Worm (Caenorhabditis elegans) whole organism, L4 larva: ENCODE measurements around the gene wrm-1.

Experiments
- D1046.2 ChIP-seq: fragments of 200-800 bp; sonication (Bioruptor generic); IDR thresholded peaks from 2 replicates; pipeline ENCODE4 v1.3.6; 2022; ENCODE audit warnings: missing genetic modification characterization, missing compliant biosample characterization
- F26F4.8 ChIP-seq: fragments of 200-800 bp; sonication (Bioruptor generic); conservative IDR thresholded peaks from 2 replicates; pipeline ENCODE4 v1.3.6; 2022; ENCODE audit warnings: missing genetic modification characterization, missing compliant biosample characterization
- F44E2.7 ChIP-seq: fragments of 200-800 bp; sonication (Bioruptor generic); IDR thresholded peaks from 2 replicates; pipeline ENCODE4 v2.1.2; 2022; ENCODE audit warnings: missing genetic modification characterization, missing compliant biosample characterization
- F49E8.2 ChIP-seq: sonication (generic microtip); optimal IDR thresholded peaks from 2 replicates; lab custom pipeline; 2016; ENCODE audit warnings: missing compliant biosample characterization, mild to moderate bottlenecking, missing genetic modification characterization, borderline replicate concordance
- T26A8.4 ChIP-seq: fragments of 200-800 bp; sonication (Bioruptor generic); IDR thresholded peaks from 2 replicates; pipeline ENCODE4 v1.3.6; 2022; ENCODE audit warnings: missing genetic modification characterization, missing compliant biosample characterization
- Y48G9A.11 ChIP-seq: fragments of 200-800 bp; sonication (Bioruptor generic); IDR thresholded peaks from 2 replicates; pipeline ENCODE4 v1.3.6; 2022; ENCODE audit warnings: missing genetic modification reagents, missing genetic modification characterization, missing compliant biosample characterization
- Y5F2A.4 ChIP-seq: fragments of 200-800 bp; sonication (Bioruptor generic); optimal IDR thresholded peaks from 2 replicates; lab custom pipeline; 2018; ENCODE audit warnings: mild to moderate bottlenecking, missing genetic modification characterization, missing compliant biosample characterization
- ZK337.2 ChIP-seq: fragments of 200-800 bp; sonication (Bioruptor generic); IDR thresholded peaks from 2 replicates; pipeline ENCODE4 v1.3.6; 2022; ENCODE audit warnings: missing genetic modification reagents, missing genetic modification characterization, missing compliant biosample characterization
- arid-1 ChIP-seq: fragments of 200-800 bp; sonication (Bioruptor generic); conservative IDR thresholded peaks from 2 replicates; pipeline ENCODE4 v1.3.6; 2022; ENCODE audit warnings: missing genetic modification reagents, missing genetic modification characterization, missing compliant biosample characterization
- attf-4 ChIP-seq: sonication (generic microtip); optimal IDR thresholded peaks from 3 replicates; lab custom pipeline; 2017; ENCODE audit warnings: missing biosample characterization, missing genetic modification characterization
- ceh-44 ChIP-seq: fragments of 200-800 bp; sonication (Bioruptor generic); IDR thresholded peaks from 2 replicates; pipeline ENCODE4 v1.3.6; 2022; ENCODE audit warnings: missing genetic modification reagents, missing genetic modification characterization, missing compliant biosample characterization
- ctbp-1 ChIP-seq: fragments of 200-800 bp; sonication (Bioruptor generic); IDR thresholded peaks from 2 replicates; pipeline ENCODE4 v1.3.6; 2022; ENCODE audit warnings: missing genetic modification reagents, missing genetic modification characterization, missing compliant biosample characterization
- daf-12 ChIP-seq: fragments of 150-350 bp; optimal IDR thresholded peaks from 2 replicates; lab custom pipeline; 2014; ENCODE audit warnings: missing biosample characterization, missing genetic modification reagents, missing genetic modification characterization
- daf-16 ChIP-seq, 3 experiments: sonication (generic microtip); optimal IDR thresholded peaks; 2 replicates each; lab custom pipeline; 2016 to 2017; ENCODE audit warnings: missing genetic modification characterization in 3 of 3, missing genetic modification reagents in 3 of 3, mild to moderate bottlenecking in 2 of 3, missing compliant biosample characterization in 2 of 3, missing biosample characterization in 1 of 3, moderate library complexity in 1 of 3
- daf-19 ChIP-seq: fragments of 200-800 bp; sonication (Bioruptor generic); conservative IDR thresholded peaks from 2 replicates; pipeline ENCODE4 v1.3.6; 2022; ENCODE audit warnings: missing genetic modification characterization, missing compliant biosample characterization
- dmd-8 ChIP-seq: fragments of 200-800 bp; sonication (Bioruptor generic); IDR thresholded peaks from 2 replicates; pipeline ENCODE4 v1.3.6; 2022; ENCODE audit warnings: missing genetic modification characterization, missing compliant biosample characterization
- dmd-9 ChIP-seq: fragments of 200-800 bp; sonication (Bioruptor generic); IDR thresholded peaks from 2 replicates; pipeline ENCODE4 v1.3.6; 2022; ENCODE audit warnings: missing genetic modification reagents, missing genetic modification characterization, missing compliant biosample characterization
- dpl-1 ChIP-seq: fragments of 150-350 bp; optimal IDR thresholded peaks from 2 replicates; lab custom pipeline; 2014; ENCODE audit warnings: missing biosample characterization, missing genetic modification reagents, missing genetic modification characterization
- egl-43 ChIP-seq: fragments of 200-800 bp; sonication (Bioruptor generic); IDR thresholded peaks from 2 replicates; pipeline ENCODE4 v1.3.6; 2022; ENCODE audit warnings: missing genetic modification reagents, missing genetic modification characterization, missing compliant biosample characterization
- fos-1 ChIP-seq: fragments of 150-350 bp; optimal IDR thresholded peaks from 2 replicates; lab custom pipeline; 2014; ENCODE audit warnings: missing biosample characterization, missing genetic modification characterization
- hif-1 ChIP-seq, 2 experiments: sonication (generic microtip); optimal IDR thresholded peaks; 2 replicates each; lab custom pipeline; 2016 to 2017; ENCODE audit warnings: missing compliant biosample characterization in 2 of 2, missing genetic modification characterization in 2 of 2, missing genetic modification reagents in 2 of 2, missing genotype in 2 of 2, mild to moderate bottlenecking in 1 of 2
- hmg-1.1 ChIP-seq: fragments of 200-800 bp; sonication (Bioruptor generic); IDR thresholded peaks from 2 replicates; pipeline ENCODE4 v1.3.6; 2022; ENCODE audit warnings: missing genetic modification reagents, missing genetic modification characterization, missing compliant biosample characterization
- lim-7 ChIP-seq: fragments of 200-800 bp; sonication (Bioruptor generic); IDR thresholded peaks from 2 replicates; pipeline ENCODE4 v1.3.6; 2022; ENCODE audit warnings: missing genetic modification characterization, missing compliant biosample characterization
- lin-1 ChIP-seq: fragments of 200-800 bp; sonication (Bioruptor generic); IDR thresholded peaks from 2 replicates; pipeline ENCODE4 v1.3.6; 2022; ENCODE audit warnings: missing genetic modification reagents, missing genetic modification characterization, missing compliant biosample characterization
- lin-38 ChIP-seq: fragments of 200-800 bp; sonication (Bioruptor generic); IDR thresholded peaks from 2 replicates; pipeline ENCODE4 v1.3.6; 2022; ENCODE audit warnings: missing genetic modification reagents, missing genetic modification characterization, missing compliant biosample characterization
- lir-3 ChIP-seq: sonication (generic microtip); optimal IDR thresholded peaks from 2 replicates; lab custom pipeline; 2016; ENCODE audit warnings: mild to moderate bottlenecking, missing genetic modification characterization, missing compliant biosample characterization
- lsy-2 ChIP-seq, 2 experiments: fragments of 150-350 bp in 1 of 2; sonication (generic microtip) in 1 of 2; optimal IDR thresholded peaks; 2 replicates each; lab custom pipeline; 2014 to 2017; ENCODE audit warnings: missing biosample characterization in 2 of 2, missing genetic modification characterization in 2 of 2
- madf-5 ChIP-seq, 2 experiments: fragments of 200-800 bp; sonication (Bioruptor generic); IDR thresholded peaks; 2 replicates each; pipeline ENCODE4 v1.3.6; 2022; ENCODE audit warnings: missing compliant biosample characterization in 2 of 2, missing genetic modification characterization in 2 of 2
- madf-9 ChIP-seq: fragments of 200-800 bp; sonication (Bioruptor generic); conservative IDR thresholded peaks from 2 replicates; pipeline ENCODE4 v1.3.6; 2022; ENCODE audit warnings: missing genetic modification reagents, missing genetic modification characterization, missing compliant biosample characterization
- mep-1 ChIP-seq: fragments of 150-350 bp; sonication (generic microtip); optimal IDR thresholded peaks from 3 replicates; lab custom pipeline; 2014; ENCODE audit warnings: missing biosample characterization, missing genetic modification characterization
- nhr-11 ChIP-seq: fragments of 150-350 bp; optimal IDR thresholded peaks from 2 replicates; lab custom pipeline; 2014; ENCODE audit warnings: missing biosample characterization, missing genetic modification characterization
- nhr-25 ChIP-seq: sonication (generic microtip); optimal IDR thresholded peaks from 2 replicates; lab custom pipeline; 2017; ENCODE audit warnings: missing genetic modification characterization, mild to moderate bottlenecking, missing compliant biosample characterization, antibody characterized with exemption, moderate library complexity, borderline replicate concordance; ENCODE audit not compliant: insufficient read depth
- nhr-41 ChIP-seq: fragments of 200-800 bp; sonication (Bioruptor generic); IDR thresholded peaks from 2 replicates; pipeline ENCODE4 v1.3.6; 2022; ENCODE audit warnings: missing genetic modification reagents, missing genetic modification characterization, missing compliant biosample characterization
- php-3 ChIP-seq: fragments of 200-800 bp; sonication (Bioruptor generic); IDR thresholded peaks from 2 replicates; pipeline ENCODE4 v1.3.6; 2022; ENCODE audit warnings: missing genetic modification reagents, missing genetic modification characterization, missing compliant biosample characterization
- pqm-1 ChIP-seq: sonication (generic microtip); optimal IDR thresholded peaks from 2 replicates; lab custom pipeline; 2017; ENCODE audit warnings: missing biosample characterization, missing genetic modification characterization
- rbr-2 ChIP-seq: sonication (generic microtip); optimal IDR thresholded peaks from 2 replicates; lab custom pipeline; 2016; ENCODE audit warnings: missing genotype, missing genetic modification characterization, missing compliant biosample characterization
- saeg-2 ChIP-seq: fragments of 200-800 bp; sonication (Bioruptor generic); IDR thresholded peaks from 2 replicates; pipeline ENCODE4 v1.3.6; 2022; ENCODE audit warnings: missing genetic modification reagents, missing genetic modification characterization, missing compliant biosample characterization
- set-16 ChIP-seq: fragments of 200-800 bp; sonication (Bioruptor generic); IDR thresholded peaks from 2 replicates; pipeline ENCODE4 v1.3.6; 2022; ENCODE audit warnings: missing genetic modification reagents, missing genetic modification characterization, missing compliant biosample characterization
- skn-1 ChIP-seq: fragments of 150-350 bp; optimal IDR thresholded peaks from 2 replicates; lab custom pipeline; 2014; ENCODE audit warnings: missing biosample characterization, missing genetic modification characterization
- snpc-4 ChIP-seq: fragments of 150-350 bp; optimal IDR thresholded peaks from 2 replicates; lab custom pipeline; 2014; ENCODE audit warnings: missing biosample characterization, missing genetic modification characterization
- spr-1 ChIP-seq: sonication (generic microtip); optimal IDR thresholded peaks from 2 replicates; lab custom pipeline; 2016; ENCODE audit warnings: mild to moderate bottlenecking, missing genetic modification characterization, missing compliant biosample characterization
- spr-3 ChIP-seq: fragments of 200-800 bp; sonication (Bioruptor generic); optimal IDR thresholded peaks from 2 replicates; lab custom pipeline; 2018; ENCODE audit warnings: mild to moderate bottlenecking, missing genetic modification characterization, missing compliant biosample characterization
- tag-97 ChIP-seq: fragments of 200-800 bp; sonication (Bioruptor generic); IDR thresholded peaks from 2 replicates; pipeline ENCODE4 v1.3.6; 2022; ENCODE audit warnings: missing genetic modification characterization, missing compliant biosample characterization
- unc-130 ChIP-seq: sonication (generic microtip); optimal IDR thresholded peaks from 2 replicates; lab custom pipeline; 2016; ENCODE audit warnings: missing genetic modification reagents, missing genetic modification characterization, missing compliant biosample characterization
- zag-1 ChIP-seq: fragments of 150-350 bp; optimal IDR thresholded peaks from 2 replicates; lab custom pipeline; 2014; ENCODE audit warnings: missing biosample characterization, missing genetic modification characterization

The wrm-1 gene

ce11 chrIII:5761886-5762285 lies 39.2 kb downstream of the wrm-1 start (continued):
- TF ChIP-seq rbr-2 (no peak), snpc-4 (tag; lab: Kevin White, UChicago) (no peak), dmd-8 (GFP tag; lab: Robert Waterston, UW) (0 out of 2 replicates have a peak, but pooled peaks have one; percentile 65), daf-19 (GFP tag; lab: Robert Waterston, UW) (0 out of 2 replicates have a peak, but pooled peaks have one; percentile 8), unc-130 (peak; percentile 50), egl-43 (GFP tag; lab: Robert Waterston, UW) (peak; percentile 88)

ce11 chrIII:5763988-5764387 lies 41.3 kb downstream of the wrm-1 start:
- no peak for TF ChIP-seq madf-9 (GFP tag; lab: Robert Waterston, UW)
- TF ChIP-seq daf-12 (tag; lab: Kevin White, UChicago), result no peak
- TF ChIP-seq unc-130, result no peak
- TF ChIP-seq madf-5 (GFP tag; IDR thresholded peaks at IDR 0.05; lab: Robert Waterston, UW), result no peak
- TF ChIP-seq Y48G9A.11 (GFP tag; lab: Robert Waterston, UW), result no peak
- no peak for TF ChIP-seq daf-16 (GFP tag; optimal IDR thresholded peaks at IDR 0.05; lab: Kevin White, UChicago)
- no peak for TF ChIP-seq daf-16 (tag; optimal IDR thresholded peaks at IDR 0.05; lab: Kevin White, UChicago)

ce11 chrIII:5769726-5770235 lies 47.1 kb downstream of the wrm-1 start, which contains the start of gene cutl-23:
Gene cutl-23 (plus strand): TSS chrIII:5770185.
- no peak for TF ChIP-seq zag-1 (tag; lab: Kevin White, UChicago)
- TF ChIP-seq dpl-1 (GFP tag; lab: Kevin White, UChicago), result no peak
- peak; percentile 86 for TF ChIP-seq lim-7 (GFP tag; lab: Robert Waterston, UW)
- peak; percentile 61; the same call in 1 of the 2 replicates for TF ChIP-seq ceh-44 (GFP tag; lab: Robert Waterston, UW)
- TF ChIP-seq lin-1 (GFP tag; lab: Robert Waterston, UW), result 0 out of 2 replicates have a peak, but pooled peaks have one; percentile 29
- TF ChIP-seq lin-38 (GFP tag; lab: Robert Waterston, UW), result no peak
- peak; percentile 59; the same call in 1 of the 2 replicates for TF ChIP-seq F44E2.7 (GFP tag; lab: Robert Waterston, UW)
- TF ChIP-seq lir-3 (tag; lab: Kevin White, UChicago), result peak; percentile 69
- TF ChIP-seq nhr-25, result no peak
- TF ChIP-seq ZK337.2, result no peak
- TF ChIP-seq pqm-1 (tag; lab: Kevin White, UChicago), result no peak
- TF ChIP-seq ctbp-1, result peak; percentile 72
- no peak for TF ChIP-seq attf-4
- no peak for TF ChIP-seq tag-97
- no peak for TF ChIP-seq skn-1
- TF ChIP-seq T26A8.4, result peak; percentile 60; the same call in 1 of the 2 replicates
- TF ChIP-seq nhr-11 (tag; lab: Kevin White, UChicago), result no peak
- TF ChIP-seq hmg-1.1, result peak; percentile 49; the same call in 1 of the 2 replicates
- peak; percentile 50 for TF ChIP-seq rbr-2
- TF ChIP-seq dmd-8 (GFP tag; lab: Robert Waterston, UW), result peak; percentile 81
- peak; percentile 51 for TF ChIP-seq unc-130
- no peak for TF ChIP-seq snpc-4 (tag; lab: Kevin White, UChicago)
- TF ChIP-seq set-16, result no peak
- no peak for TF ChIP-seq spr-3 (GFP tag; lab: Kevin White, UChicago)
- peak; percentile 61; the same call in 1 of the 2 replicates for TF ChIP-seq arid-1 (GFP tag; lab: Robert Waterston, UW)
- 0 out of 2 replicates have a peak, but pooled peaks have one; percentile 41 for TF ChIP-seq dmd-9 (GFP tag; lab: Robert Waterston, UW)
- no peak for TF ChIP-seq saeg-2 (GFP tag; lab: Robert Waterston, UW)
- no peak for TF ChIP-seq mep-1 (tag; lab: Kevin White, UChicago)
- TF ChIP-seq php-3 (GFP tag; lab: Robert Waterston, UW), result no peak
- TF ChIP-seq D1046.2 (GFP tag; lab: Robert Waterston, UW), result peak; percentile 71; the same call in 1 of the 2 replicates
- peak; percentile 80; the same call in 1 of the 2 replicates for TF ChIP-seq F26F4.8 (GFP tag; lab: Robert Waterston, UW)
- TF ChIP-seq lsy-2 (tag; optimal IDR thresholded peaks at IDR 0.05; lab: Kevin White, UChicago), result no peak
- no peak for TF ChIP-seq fos-1 (tag; lab: Kevin White, UChicago)
- peak in 1 of 2 experiments; percentile 10 for TF ChIP-seq hif-1 (tag; optimal IDR thresholded peaks at IDR 0.05; lab: Kevin White, UChicago)
- no peak for TF ChIP-seq F49E8.2 (tag; lab: Kevin White, UChicago)
- TF ChIP-seq Y5F2A.4 (GFP tag; lab: Kevin White, UChicago), result peak; percentile 35
- no peak for TF ChIP-seq spr-1 (tag; lab: Kevin White, UChicago)
- no peak for TF ChIP-seq nhr-41
